Worm (Caenorhabditis elegans) whole organism, L4 larva: Measurements from ENCODE around the gene ZK1055.7.

Experiments
- Y75B8A.6 ChIP-seq: fragments of 200-800 bp; sonication (Bioruptor generic); IDR thresholded peaks from 2 replicates; pipeline ENCODE4 v1.3.6; 2022; ENCODE audit warnings: missing genetic modification reagents, missing genetic modification characterization, missing compliant biosample characterization
- ama-1 ChIP-seq: fragments of 150-350 bp; optimal IDR thresholded peaks from 2 replicates; lab custom pipeline; 2014; ENCODE audit warnings: inconsistent platforms, mixed read lengths
- daf-8 ChIP-seq: fragments of 200-800 bp; sonication (Bioruptor generic); IDR thresholded peaks from 2 replicates; pipeline ENCODE4 v1.3.6; 2022; ENCODE audit warnings: missing genetic modification characterization, missing compliant biosample characterization
- duxl-1 ChIP-seq: sonication (generic microtip); optimal IDR thresholded peaks from 2 replicates; lab custom pipeline; 2016; ENCODE audit warnings: mild to moderate bottlenecking, missing genetic modification characterization, moderate library complexity, missing compliant biosample characterization; ENCODE audit not compliant: poor library complexity
- jun-1 ChIP-seq: fragments of 150-350 bp; optimal IDR thresholded peaks from 2 replicates; lab custom pipeline; 2014; ENCODE audit warnings: missing biosample characterization, missing genetic modification reagents, missing genetic modification characterization
- lir-3 ChIP-seq: sonication (generic microtip); optimal IDR thresholded peaks from 2 replicates; lab custom pipeline; 2016; ENCODE audit warnings: mild to moderate bottlenecking, missing genetic modification characterization, missing compliant biosample characterization
- mes-2 ChIP-seq: sonication (generic microtip); optimal IDR thresholded peaks from 2 replicates; lab custom pipeline; 2016; ENCODE audit warnings: missing genotype, mild to moderate bottlenecking, missing genetic modification characterization, missing compliant biosample characterization; ENCODE audit not compliant: poor library complexity, severe bottlenecking
- nhr-237 ChIP-seq: sonication (generic microtip); optimal IDR thresholded peaks from 2 replicates; lab custom pipeline; 2017; ENCODE audit warnings: missing biosample characterization, missing genetic modification characterization
- nhr-25 ChIP-seq: sonication (generic microtip); optimal IDR thresholded peaks from 2 replicates; lab custom pipeline; 2017; ENCODE audit warnings: missing genetic modification characterization, mild to moderate bottlenecking, missing compliant biosample characterization, antibody characterized with exemption, moderate library complexity, borderline replicate concordance; ENCODE audit not compliant: insufficient read depth
- nhr-28 ChIP-seq: fragments of 150-350 bp; optimal IDR thresholded peaks from 2 replicates; lab custom pipeline; 2014; ENCODE audit warnings: missing biosample characterization, missing genetic modification characterization
- pha-4 ChIP-seq, 2 experiments: fragments of 150-350 bp in 1 of 2; fragments of 200-800 bp in 1 of 2; sonication (Bioruptor generic) in 1 of 2; IDR thresholded peaks in 1 of 2; optimal IDR thresholded peaks in 1 of 2; 2 replicates each; pipeline versions ENCODE4 v1.3.6 to Lab custom; 2014 to 2022; ENCODE audit warnings: missing genetic modification characterization in 2 of 2, missing genetic modification reagents in 2 of 2, missing biosample characterization in 1 of 2, missing compliant biosample characterization in 1 of 2
- snpc-4 ChIP-seq: fragments of 150-350 bp; optimal IDR thresholded peaks from 2 replicates; lab custom pipeline; 2014; ENCODE audit warnings: missing biosample characterization, missing genetic modification characterization
- unc-39 ChIP-seq: sonication (generic microtip); optimal IDR thresholded peaks from 2 replicates; lab custom pipeline; 2017; ENCODE audit warnings: missing biosample characterization, missing genetic modification characterization
- ztf-11 ChIP-seq: fragments of 150-350 bp; optimal IDR thresholded peaks from 2 replicates; lab custom pipeline; 2014; ENCODE audit warnings: missing biosample characterization, missing genetic modification characterization

ce11 chrV:6557035-6557434, 48.1 kb downstream of the ZK1055.7 start, which contains the start of gene spp-27:
- no peak for TF ChIP-seq mes-2 (tag; lab: Kevin White, UChicago)
- TF ChIP-seq nhr-28 (tag; lab: Kevin White, UChicago), result no peak
- no peak for TF ChIP-seq nhr-237 (tag; lab: Kevin White, UChicago)
- TF ChIP-seq jun-1 (tag; lab: Kevin White, UChicago), result no peak
- TF ChIP-seq nhr-25 (tag; lab: Kevin White, UChicago), result no peak
- TF ChIP-seq Y75B8A.6 (GFP tag; lab: Robert Waterston, UW), result no peak
- TF ChIP-seq pha-4 (GFP tag; IDR thresholded peaks at IDR 0.05; lab: Robert Waterston, UW), result no peak
- no peak for TF ChIP-seq pha-4 (tag; optimal IDR thresholded peaks at IDR 0.05; lab: Kevin White, UChicago)
- TF ChIP-seq duxl-1, result no peak
- no peak for TF ChIP-seq lir-3 (tag; lab: Kevin White, UChicago)
- TF ChIP-seq unc-39, result no peak
- TF ChIP-seq snpc-4, result no peak
- no peak for TF ChIP-seq daf-8 (GFP tag; lab: Robert Waterston, UW)
- no peak for TF ChIP-seq ztf-11 (tag; lab: Kevin White, UChicago)
- no peak for TF ChIP-seq ama-1
